Fruit fly (Drosophila melanogaster) whole organism, embryonic: ENCODE measurements around the gene CG14082.

Experiments
- B-H2 ChIP-seq: fragments of 200-800 bp; sonication (Bioruptor generic); optimal IDR thresholded peaks from 2 replicates; lab custom pipeline; 2018; ENCODE audit warnings: missing biosample characterization, mild to moderate bottlenecking, missing genetic modification characterization
- Blimp-1 ChIP-seq: fragments of 200-800 bp; sonication (Bioruptor generic); optimal IDR thresholded peaks from 3 replicates; lab custom pipeline; 2018; ENCODE audit warnings: missing biosample characterization, missing genetic modification characterization, mild to moderate bottlenecking, moderate library complexity, missing genetic modification reagents
- BtbVII ChIP-seq: fragments of 200-800 bp; sonication (Bioruptor generic); optimal IDR thresholded peaks from 3 replicates; lab custom pipeline; 2017; ENCODE audit warnings: missing biosample characterization, mild to moderate bottlenecking, missing genetic modification characterization
- C15 ChIP-seq: fragments of 200-800 bp; sonication (Bioruptor generic); IDR thresholded peaks from 3 replicates; pipeline ENCODE4 v1.3.6; 2022; ENCODE audit warnings: missing biosample characterization, missing genetic modification characterization
- CG10147 ChIP-seq: fragments of 200-800 bp; sonication (Bioruptor generic); optimal IDR thresholded peaks from 2 replicates; lab custom pipeline; 2019; ENCODE audit warnings: missing biosample characterization, mild to moderate bottlenecking, missing genetic modification characterization, moderate library complexity
- CG10209 ChIP-seq: fragments of 200-800 bp; sonication (Bioruptor generic); optimal IDR thresholded peaks from 3 replicates; lab custom pipeline; 2017; ENCODE audit warnings: missing biosample characterization, mild to moderate bottlenecking, missing genetic modification characterization, missing genetic modification reagents
- CG11695 ChIP-seq: fragments of 200-800 bp; sonication (Bioruptor generic); IDR thresholded peaks from 3 replicates; pipeline ENCODE4 v1.3.6; 2022; ENCODE audit warnings: missing biosample characterization, missing genetic modification characterization
- CG12659 ChIP-seq: fragments of 200-800 bp; sonication (Bioruptor generic); optimal IDR thresholded peaks from 3 replicates; lab custom pipeline; 2017; ENCODE audit warnings: mild to moderate bottlenecking, missing biosample characterization, missing genetic modification reagents, missing genetic modification characterization
- CG17361 ChIP-seq: fragments of 200-800 bp; sonication (Bioruptor generic); IDR thresholded peaks from 3 replicates; pipeline ENCODE4 v1.3.6; 2022; ENCODE audit warnings: missing biosample characterization, missing genetic modification characterization
- CG18262 ChIP-seq: fragments of 200-800 bp; optimal IDR thresholded peaks from 3 replicates; lab custom pipeline; 2019; ENCODE audit warnings: missing biosample characterization, mild to moderate bottlenecking, missing genetic modification characterization, moderate library complexity
- CG2889 ChIP-seq: fragments of 200-800 bp; sonication (Bioruptor generic); IDR thresholded peaks from 3 replicates; pipeline ENCODE4 v1.3.6; 2022; ENCODE audit warnings: missing biosample characterization, missing genetic modification characterization
- CG4730 ChIP-seq: fragments of 200-800 bp; sonication (Bioruptor generic); IDR thresholded peaks from 2 replicates; pipeline ENCODE4 v1.3.6; 2022; ENCODE audit warnings: missing biosample characterization, missing genetic modification characterization
- CG6683 ChIP-seq: fragments of 200-800 bp; sonication (Bioruptor generic); optimal IDR thresholded peaks from 2 replicates; lab custom pipeline; 2017; ENCODE audit warnings: missing biosample characterization, mild to moderate bottlenecking, missing genetic modification characterization, missing genetic modification reagents
- CG7556 ChIP-seq: fragments of 200-800 bp; sonication (Bioruptor generic); optimal IDR thresholded peaks from 2 replicates; lab custom pipeline; 2017; ENCODE audit warnings: missing biosample characterization, mild to moderate bottlenecking, missing genetic modification characterization
- CG7839 ChIP-seq: fragments of 200-800 bp; sonication (Bioruptor generic); optimal IDR thresholded peaks from 3 replicates; lab custom pipeline; 2018; ENCODE audit warnings: missing biosample characterization, mild to moderate bottlenecking, missing genetic modification characterization, moderate library complexity
- CG7987 ChIP-seq: fragments of 200-800 bp; sonication (Bioruptor generic); optimal IDR thresholded peaks from 2 replicates; lab custom pipeline; 2018; ENCODE audit warnings: missing biosample characterization, mild to moderate bottlenecking, missing genetic modification characterization, moderate library complexity
- CG8765 ChIP-seq: fragments of 200-800 bp; sonication (Bioruptor generic); IDR thresholded peaks from 2 replicates; pipeline ENCODE4 v1.3.6; 2022; ENCODE audit warnings: missing biosample characterization, missing genetic modification characterization
- CG8924 ChIP-seq: fragments of 200-800 bp; optimal IDR thresholded peaks from 3 replicates; lab custom pipeline; 2019; ENCODE audit warnings: missing biosample characterization, mild to moderate bottlenecking, missing genetic modification characterization, moderate library complexity
- CG9437 ChIP-seq: fragments of 200-800 bp; sonication (Bioruptor generic); optimal IDR thresholded peaks from 2 replicates; lab custom pipeline; 2018; ENCODE audit warnings: missing biosample characterization, mild to moderate bottlenecking, missing genetic modification characterization
- CG9727 ChIP-seq: fragments of 200-800 bp; sonication (Bioruptor generic); optimal IDR thresholded peaks from 3 replicates; lab custom pipeline; 2017; ENCODE audit warnings: missing biosample characterization, mild to moderate bottlenecking, missing genetic modification characterization
- CHES-1-like ChIP-seq: fragments of 200-800 bp; sonication (Bioruptor generic); optimal IDR thresholded peaks from 2 replicates; lab custom pipeline; 2016; ENCODE audit warnings: missing biosample characterization, missing genetic modification characterization
- Eip74EF ChIP-seq, 2 experiments: fragments of 200-800 bp in 1 of 2; fragments of >200 bp in 1 of 2; sonication (Bioruptor generic) in 1 of 2; optimal IDR thresholded peaks; 2 replicates each; lab custom pipeline; 2017 to 2019; ENCODE audit warnings: missing biosample characterization in 2 of 2, missing genetic modification characterization in 2 of 2, mild to moderate bottlenecking in 1 of 2, moderate library complexity in 1 of 2
- Elba2 ChIP-seq: fragments of 200-800 bp; sonication (Bioruptor generic); optimal IDR thresholded peaks from 3 replicates; lab custom pipeline; 2016; ENCODE audit warnings: missing biosample characterization, missing genetic modification characterization
- Hey ChIP-seq: fragments of 200-800 bp; sonication (Bioruptor generic); optimal IDR thresholded peaks from 3 replicates; lab custom pipeline; 2018; ENCODE audit warnings: missing biosample characterization, mild to moderate bottlenecking, missing genetic modification characterization
- Hr3 ChIP-seq: fragments of 200-800 bp; sonication (Bioruptor generic); optimal IDR thresholded peaks from 3 replicates; lab custom pipeline; 2016; ENCODE audit warnings: missing biosample characterization, missing genetic modification characterization
- Hr78 ChIP-seq, 2 experiments: fragments of 200-800 bp in 1 of 2; fragments of >200 bp in 1 of 2; sonication (Bioruptor generic) in 1 of 2; optimal IDR thresholded peaks; 2 replicates each; lab custom pipeline; 2017 to 2019; ENCODE audit warnings: missing biosample characterization in 2 of 2, missing genetic modification characterization in 2 of 2, mild to moderate bottlenecking in 1 of 2, moderate library complexity in 1 of 2
- Mad ChIP-seq: fragments of 200-800 bp; sonication (Bioruptor generic); optimal IDR thresholded peaks from 2 replicates; lab custom pipeline; 2016; ENCODE audit warnings: missing biosample characterization, missing genetic modification characterization
- Nf-YA ChIP-seq: fragments of 200-800 bp; sonication (Bioruptor generic); IDR thresholded peaks from 2 replicates; pipeline ENCODE4 v1.3.6; 2022; ENCODE audit warnings: missing biosample characterization, missing genetic modification characterization
- Nf-YB ChIP-seq: fragments of 200-800 bp; sonication (Bioruptor generic); optimal IDR thresholded peaks from 3 replicates; lab custom pipeline; 2019; ENCODE audit warnings: missing biosample characterization, mild to moderate bottlenecking, missing genetic modification characterization, moderate library complexity
- Six4 ChIP-seq: fragments of 200-800 bp; sonication (Bioruptor generic); optimal IDR thresholded peaks from 2 replicates; lab custom pipeline; 2016; ENCODE audit warnings: missing biosample characterization, missing genetic modification characterization
- Sox102F ChIP-seq: fragments of 200-800 bp; sonication (Bioruptor generic); optimal IDR thresholded peaks from 2 replicates; lab custom pipeline; 2018; ENCODE audit warnings: missing biosample characterization, mild to moderate bottlenecking, missing genetic modification characterization, moderate library complexity
- Ssrp ChIP-seq: fragments of 200-800 bp; sonication (Bioruptor generic); optimal IDR thresholded peaks from 2 replicates; lab custom pipeline; 2018; ENCODE audit warnings: missing biosample characterization, mild to moderate bottlenecking, missing genetic modification characterization, moderate library complexity
- abd-A ChIP-seq: fragments of 200-800 bp; sonication (Bioruptor generic); optimal IDR thresholded peaks from 3 replicates; lab custom pipeline; 2019; ENCODE audit warnings: missing biosample characterization, mild to moderate bottlenecking, missing genetic modification characterization, moderate library complexity
- ase ChIP-seq: fragments of 200-800 bp; sonication (Bioruptor generic); IDR thresholded peaks from 3 replicates; pipeline ENCODE4 v1.3.6; 2022; ENCODE audit warnings: missing biosample characterization, missing genetic modification characterization
- cg ChIP-seq: fragments of 200-800 bp; sonication (Bioruptor generic); optimal IDR thresholded peaks from 3 replicates; lab custom pipeline; 2019; ENCODE audit warnings: missing biosample characterization, mild to moderate bottlenecking, missing genetic modification characterization, moderate library complexity
- dimm ChIP-seq: fragments of 200-800 bp; sonication (Bioruptor generic); IDR thresholded peaks from 2 replicates; pipeline ENCODE4 v1.3.6; 2022; ENCODE audit warnings: missing biosample characterization, missing genetic modification characterization
- disco-r ChIP-seq: fragments of 200-800 bp; sonication (Bioruptor generic); optimal IDR thresholded peaks from 2 replicates; lab custom pipeline; 2016; ENCODE audit warnings: missing biosample characterization, missing genetic modification characterization
- dmrt99B ChIP-seq: fragments of 200-800 bp; sonication (Bioruptor generic); optimal IDR thresholded peaks from 2 replicates; lab custom pipeline; 2018; ENCODE audit warnings: missing biosample characterization, mild to moderate bottlenecking, missing genetic modification characterization, moderate library complexity
- gsb-n ChIP-seq: fragments of 200-800 bp; sonication (Bioruptor generic); optimal IDR thresholded peaks from 3 replicates; lab custom pipeline; 2018; ENCODE audit warnings: missing biosample characterization, mild to moderate bottlenecking, missing genetic modification characterization
- ind ChIP-seq: fragments of 200-800 bp; sonication (Bioruptor generic); optimal IDR thresholded peaks from 3 replicates; lab custom pipeline; 2016; ENCODE audit warnings: missing biosample characterization, missing genetic modification characterization
- lmd ChIP-seq: fragments of 200-800 bp; sonication (Bioruptor generic); IDR thresholded peaks from 2 replicates; pipeline ENCODE4 v1.3.6; 2022; ENCODE audit warnings: missing biosample characterization, missing genetic modification characterization
- mld ChIP-seq: fragments of 200-800 bp; sonication (Bioruptor generic); IDR thresholded peaks from 3 replicates; pipeline ENCODE4 v1.3.6; 2022; ENCODE audit warnings: missing biosample characterization, missing genetic modification characterization; ENCODE audit not compliant: partially characterized antibody
- pzg ChIP-seq: fragments of 200-800 bp; sonication (Bioruptor generic); optimal IDR thresholded peaks from 3 replicates; lab custom pipeline; 2018; ENCODE audit warnings: missing biosample characterization, mild to moderate bottlenecking, missing genetic modification characterization, moderate library complexity
- salm ChIP-seq: fragments of 200-800 bp; sonication (Bioruptor generic); optimal IDR thresholded peaks from 2 replicates; lab custom pipeline; 2018; ENCODE audit warnings: missing biosample characterization, mild to moderate bottlenecking, missing genetic modification characterization
- so ChIP-seq: fragments of 200-800 bp; sonication (Bioruptor generic); IDR thresholded peaks from 3 replicates; pipeline ENCODE4 v1.3.6; 2022; ENCODE audit warnings: missing biosample characterization, missing genetic modification characterization
- tap ChIP-seq: fragments of 200-800 bp; optimal IDR thresholded peaks from 3 replicates; lab custom pipeline; 2019; ENCODE audit warnings: missing biosample characterization, mild to moderate bottlenecking, missing genetic modification characterization, moderate library complexity
- tll ChIP-seq, 2 experiments: fragments of 200-800 bp in 1 of 2; fragments of >200 bp in 1 of 2; sonication (Bioruptor generic) in 1 of 2; optimal IDR thresholded peaks; 2 replicates each; lab custom pipeline; 2017 to 2019; ENCODE audit warnings: missing biosample characterization in 2 of 2, missing genetic modification characterization in 2 of 2, mild to moderate bottlenecking in 1 of 2, moderate library complexity in 1 of 2

The CG14082 gene

dm6 chr3L:19087369-19088275, 51.2 kb downstream of the CG14082 start (continued):
- TF ChIP-seq CG6683 (peak; percentile 39), CG2889 (GFP tag; lab: Robert Waterston, UW) (no peak), ind (GFP tag; lab: Kevin White, UChicago) (peak; percentile 27), Eip74EF (GFP tag; optimal IDR thresholded peaks at IDR 0.05; lab: Kevin White, UChicago) (no peak), CG10209 (GFP tag; lab: Kevin White, UChicago) (peak; percentile 44), Hr3 (GFP tag; lab: Kevin White, UChicago) (peak; percentile 10), BtbVII (GFP tag; lab: Kevin White, UChicago) (peak; percentile 39), disco-r (GFP tag; lab: Kevin White, UChicago) (no peak), CG11695 (GFP tag; lab: Robert Waterston, UW) (0 out of 3 replicates have a peak, but pooled peaks have one; percentile 18), CHES-1-like (no peak), CG17361 (GFP tag; lab: Robert Waterston, UW) (peak; percentile 56; the same call in 2 of the 3 replicates), C15 (GFP tag; lab: Robert Waterston, UW) (no peak), salm (tag; lab: Kevin White, UChicago) (no peak), abd-A (tag; lab: Kevin White, UChicago) (peak; percentile 86), CG7987 (GFP tag; lab: Kevin White, UChicago) (no peak), CG8765 (GFP tag; lab: Robert Waterston, UW) (no peak), CG4730 (GFP tag; lab: Robert Waterston, UW) (no peak), Blimp-1 (GFP tag; lab: Kevin White, UChicago) (peak; percentile 42), CG18262 (tag; lab: Kevin White, UChicago) (peak; percentile 55), ase (0 out of 3 replicates have a peak, but pooled peaks have one; percentile 18), cg (no peak), B-H2 (no peak), gsb-n (tag; lab: Kevin White, UChicago) (peak; percentile 18), CG9727 (GFP tag; lab: Kevin White, UChicago) (peak; percentile 52), Sox102F (GFP tag; lab: Kevin White, UChicago) (peak; percentile 59), CG9437 (GFP tag; lab: Kevin White, UChicago) (peak; percentile 47), lmd (GFP tag; lab: Robert Waterston, UW) (0 out of 2 replicates have a peak, but pooled peaks have one; percentile 41), pzg (GFP tag; lab: Kevin White, UChicago) (no peak), Nf-YB (GFP tag; lab: Kevin White, UChicago) (peak; percentile 19), tll (GFP tag; optimal IDR thresholded peaks at IDR 0.05; lab: Kevin White, UChicago) (no peak), Elba2 (GFP tag; lab: Kevin White, UChicago) (no peak), Six4 (GFP tag; lab: Kevin White, UChicago) (no peak), Hey (no peak), Hr78 (GFP tag; optimal IDR thresholded peaks at IDR 0.05; lab: Kevin White, UChicago) (no peak), CG7556 (GFP tag; lab: Kevin White, UChicago) (peak; percentile 75), CG12659 (GFP tag; lab: Kevin White, UChicago) (peak; percentile 38), Ssrp (tag; lab: Kevin White, UChicago) (peak; percentile 28), dmrt99B (tag; lab: Kevin White, UChicago) (peak; percentile 59), CG7839 (tag; lab: Kevin White, UChicago) (peak; percentile 65), Mad (GFP tag; lab: Kevin White, UChicago) (no peak), dimm (GFP tag; lab: Robert Waterston, UW) (no peak), so (GFP tag; lab: Robert Waterston, UW) (no peak), CG10147 (GFP tag; lab: Kevin White, UChicago) (peak; percentile 27), Nf-YA (no peak), mld (GFP tag; lab: Robert Waterston, UW) (no peak), tap (tag; lab: Kevin White, UChicago) (peak; percentile 25), CG8924 (peak; percentile 58)
